Worm (Caenorhabditis elegans) whole organism, midembryonic: ENCODE results near the gene C49C3.6.

Experiments
- T22C8.4 ChIP-seq: fragments of 200-800 bp; sonication (Bioruptor generic); IDR thresholded peaks from 2 replicates; pipeline ENCODE4 v1.3.6; 2022; ENCODE audit warnings: missing genetic modification characterization, missing compliant biosample characterization
- cog-1 ChIP-seq: sonication (generic microtip); optimal IDR thresholded peaks from 2 replicates; lab custom pipeline; 2016; ENCODE audit warnings: missing genetic modification characterization, missing compliant biosample characterization
- flt-1 ChIP-seq: fragments of 200-800 bp; sonication (Bioruptor generic); IDR thresholded peaks from 2 replicates; pipeline ENCODE4 v1.3.6; 2022; ENCODE audit warnings: missing genetic modification characterization, missing compliant biosample characterization
- klf-2 ChIP-seq: fragments of 200-800 bp; sonication (Bioruptor generic); conservative IDR thresholded peaks from 2 replicates; pipeline ENCODE4 v1.3.6; 2022; ENCODE audit warnings: missing genetic modification reagents, missing genetic modification characterization, missing compliant biosample characterization
- med-1 ChIP-seq: sonication (generic microtip); optimal IDR thresholded peaks from 2 replicates; lab custom pipeline; 2017; ENCODE audit warnings: missing genetic modification characterization, mild to moderate bottlenecking, missing compliant biosample characterization, antibody characterized with exemption, missing genetic modification reagents; ENCODE audit not compliant: insufficient read depth
- ref-1 ChIP-seq: fragments of 200-800 bp; sonication (Bioruptor generic); conservative IDR thresholded peaks from 2 replicates; pipeline ENCODE4 v1.3.6; 2022; ENCODE audit warnings: missing genetic modification reagents, missing genetic modification characterization, missing compliant biosample characterization
- tab-1 ChIP-seq: fragments of 200-800 bp; sonication (Bioruptor generic); IDR thresholded peaks from 2 replicates; pipeline ENCODE4 v1.3.6; 2022; ENCODE audit warnings: missing genetic modification characterization, missing compliant biosample characterization
- ztf-23 ChIP-seq: fragments of 200-800 bp; sonication (Bioruptor generic); IDR thresholded peaks from 2 replicates; pipeline ENCODE4 v1.3.6; 2022; ENCODE audit warnings: missing genetic modification reagents, missing genetic modification characterization, missing compliant biosample characterization
- ztf-29 ChIP-seq: fragments of 200-800 bp; sonication (Bioruptor generic); IDR thresholded peaks from 2 replicates; pipeline ENCODE4 v1.3.6; 2022; ENCODE audit warnings: missing genetic modification reagents, missing genetic modification characterization, missing compliant biosample characterization

The C49C3.6 gene

ce11 chrIV:17335031-17335430, 3.7 kb downstream of the C49C3.6 start, which contains the start of gene C49C3.8:
Gene C49C3.8, plus strand, starts transcription at chrIV:17335203.
- no peak for TF ChIP-seq ztf-29 (GFP tag; lab: Robert Waterston, UW)
- no peak for TF ChIP-seq T22C8.4 (GFP tag; lab: Robert Waterston, UW)
- no peak for TF ChIP-seq tab-1 (GFP tag; lab: Robert Waterston, UW)
- no peak for TF ChIP-seq klf-2 (GFP tag; lab: Robert Waterston, UW)
- no peak for TF ChIP-seq ref-1
- TF ChIP-seq cog-1 (tag; lab: Kevin White, UChicago), result no peak
- TF ChIP-seq med-1 (GFP tag; lab: Kevin White, UChicago), result no peak
- no peak for TF ChIP-seq ztf-23 (GFP tag; lab: Robert Waterston, UW)
- no peak for TF ChIP-seq flt-1 (GFP tag; lab: Robert Waterston, UW)

ce11 chrIV:17338920-17339510, 7.7 kb downstream of the C49C3.6 start, which contains the start of gene C49C3.10:
Gene C49C3.10, minus strand, starts transcription at chrIV:17338970.
- TF ChIP-seq cog-1 (tag; lab: Kevin White, UChicago) (no peak), tab-1 (GFP tag; lab: Robert Waterston, UW) (no peak), flt-1 (GFP tag; lab: Robert Waterston, UW) (no peak), med-1 (GFP tag; lab: Kevin White, UChicago) (no peak), ztf-29 (GFP tag; lab: Robert Waterston, UW) (no peak), klf-2 (GFP tag; lab: Robert Waterston, UW) (no peak), ref-1 (no peak), ztf-23 (GFP tag; lab: Robert Waterston, UW) (no peak), T22C8.4 (GFP tag; lab: Robert Waterston, UW) (no peak)

- TF ChIP-seq tab-1 (GFP tag; lab: Robert Waterston, UW) (no peak), ztf-23 (GFP tag; lab: Robert Waterston, UW) (no peak), klf-2 (GFP tag; lab: Robert Waterston, UW) (no peak), T22C8.4 (GFP tag; lab: Robert Waterston, UW) (no peak), flt-1 (GFP tag; lab: Robert Waterston, UW) (no peak), cog-1 (tag; lab: Kevin White, UChicago) (no peak), ref-1 (no peak), med-1 (GFP tag; lab: Kevin White, UChicago) (no peak), ztf-29 (GFP tag; lab: Robert Waterston, UW) (no peak)
Observed at ce11 chrIV:17341033-17341432, 9.7 kb downstream of the C49C3.6 start.

- no peak for TF ChIP-seq med-1 (GFP tag; lab: Kevin White, UChicago)
Observed at ce11 chrIV:17342179-17342578, 10.9 kb downstream of the C49C3.6 start, which contains the start of gene C49C3.9. Gene C49C3.9, minus strand, starts transcription at chrIV:17342314.

ce11 chrIV:17342667-17343066, 11.3 kb downstream of the C49C3.6 start, which contains the start of gene C49C3.21:
Gene C49C3.21, plus strand, starts transcription at chrIV:17342967.
- no peak for TF ChIP-seq ref-1
- TF ChIP-seq ztf-23 (GFP tag; lab: Robert Waterston, UW), result no peak
- no peak for TF ChIP-seq T22C8.4 (GFP tag; lab: Robert Waterston, UW)
- TF ChIP-seq tab-1 (GFP tag; lab: Robert Waterston, UW), result no peak
- no peak for TF ChIP-seq med-1 (GFP tag; lab: Kevin White, UChicago)
- TF ChIP-seq cog-1 (tag; lab: Kevin White, UChicago), result no peak
- no peak for TF ChIP-seq klf-2 (GFP tag; lab: Robert Waterston, UW)
- TF ChIP-seq flt-1 (GFP tag; lab: Robert Waterston, UW), result no peak
- no peak for TF ChIP-seq ztf-29 (GFP tag; lab: Robert Waterston, UW)

ce11 chrIV:17343482-17343881, 12.2 kb downstream of the C49C3.6 start, which contains the start of gene C49C3.11:
Gene C49C3.11, plus strand, starts transcription at chrIV:17343782.
- TF ChIP-seq ztf-29 (GFP tag; lab: Robert Waterston, UW) (no peak), ztf-23 (GFP tag; lab: Robert Waterston, UW) (no peak), ref-1 (no peak), med-1 (GFP tag; lab: Kevin White, UChicago) (no peak), tab-1 (GFP tag; lab: Robert Waterston, UW) (no peak), cog-1 (tag; lab: Kevin White, UChicago) (no peak), T22C8.4 (GFP tag; lab: Robert Waterston, UW) (no peak), klf-2 (GFP tag; lab: Robert Waterston, UW) (no peak), flt-1 (GFP tag; lab: Robert Waterston, UW) (no peak)

- no peak for TF ChIP-seq flt-1 (GFP tag; lab: Robert Waterston, UW)
- no peak for TF ChIP-seq T22C8.4 (GFP tag; lab: Robert Waterston, UW)
- no peak for TF ChIP-seq ztf-29 (GFP tag; lab: Robert Waterston, UW)
Observed at ce11 chrIV:17346599-17347218, 15.4 kb downstream of the C49C3.6 start, which contains the start of the genes clec-197 and clec-198. Gene clec-197, minus strand, starts transcription at chrIV:17346699. Gene clec-198, plus strand, starts transcription at chrIV:17347168.

ce11 chrIV:17351586-17351985, 20.3 kb downstream of the C49C3.6 start, which contains the start of gene clec-199:
Gene clec-199, plus strand, starts transcription at chrIV:17351886.
- TF ChIP-seq T22C8.4 (GFP tag; lab: Robert Waterston, UW) (no peak), ztf-29 (GFP tag; lab: Robert Waterston, UW) (no peak), med-1 (GFP tag; lab: Kevin White, UChicago) (no peak), klf-2 (GFP tag; lab: Robert Waterston, UW) (no peak), ref-1 (no peak), cog-1 (tag; lab: Kevin White, UChicago) (no peak), ztf-23 (GFP tag; lab: Robert Waterston, UW) (no peak)

ce11 chrIV:17361143-17361542, 29.8 kb downstream of the C49C3.6 start, which contains the start of gene clec-202:
Gene clec-202, plus strand, starts transcription at chrIV:17361443.
- no peak for TF ChIP-seq T22C8.4 (GFP tag; lab: Robert Waterston, UW)
- TF ChIP-seq klf-2 (GFP tag; lab: Robert Waterston, UW), result no peak
- no peak for TF ChIP-seq cog-1 (tag; lab: Kevin White, UChicago)
- no peak for TF ChIP-seq ztf-29 (GFP tag; lab: Robert Waterston, UW)
- TF ChIP-seq tab-1 (GFP tag; lab: Robert Waterston, UW), result no peak
- TF ChIP-seq ref-1, result no peak
- no peak for TF ChIP-seq ztf-23 (GFP tag; lab: Robert Waterston, UW)
- no peak for TF ChIP-seq med-1 (GFP tag; lab: Kevin White, UChicago)
- no peak for TF ChIP-seq flt-1 (GFP tag; lab: Robert Waterston, UW)
